Worm (Caenorhabditis elegans): ENCODE data around the gene clec-35.

The clec-35 gene

ce11 chrV:16842941-16843340 is 10.9 kb downstream of the clec-35 start, which contains the start of gene clec-25:
Gene clec-25 (plus strand): TSS chrV:16843241.
- TF ChIP-seq ref-1 (GFP tag; conservative IDR thresholded peaks at IDR 0.05), result no peak
- TF ChIP-seq flt-1 (GFP tag; IDR thresholded peaks at IDR 0.05), result no peak
- no peak for TF ChIP-seq ztf-29 (GFP tag; IDR thresholded peaks at IDR 0.05)
- no peak for TF ChIP-seq med-1 (GFP tag; optimal IDR thresholded peaks at IDR 0.05; ENCODE audit: insufficient read depth)

DNA sequence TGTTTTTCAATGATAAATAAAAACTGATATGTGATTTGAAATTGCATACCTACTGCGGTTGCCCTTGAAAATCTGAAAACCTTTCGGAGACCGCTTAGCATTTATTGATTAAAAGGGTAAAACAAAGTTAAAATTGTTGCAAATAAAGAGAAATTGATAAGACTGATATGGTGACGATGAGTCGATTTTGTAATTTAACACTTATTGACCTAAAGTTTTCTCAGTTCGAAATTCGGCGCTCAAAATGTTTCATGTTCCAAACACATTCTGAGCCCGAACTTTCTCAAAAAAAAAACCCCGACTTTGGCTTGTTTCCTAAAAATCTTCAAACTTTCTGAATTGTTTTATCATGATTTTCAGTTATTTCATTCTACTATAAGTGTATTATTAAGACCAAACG is 12.9 kb downstream of the clec-35 start, which contains the start of gene clec-40:
Gene clec-40, minus strand, starts transcription at position 101 of the 400 bp plus-strand sequence.
- no peak for TF ChIP-seq ztf-29 (GFP tag; IDR thresholded peaks at IDR 0.05)
- no peak for TF ChIP-seq tab-1 (GFP tag; IDR thresholded peaks at IDR 0.05)
- no peak for TF ChIP-seq cog-1 (tag; optimal IDR thresholded peaks at IDR 0.05)
- TF ChIP-seq ref-1 (GFP tag; conservative IDR thresholded peaks at IDR 0.05), result no peak
- TF ChIP-seq med-1 (GFP tag; optimal IDR thresholded peaks at IDR 0.05; ENCODE audit: insufficient read depth), result no peak

- TF ChIP-seq ztf-29 (GFP tag; IDR thresholded peaks at IDR 0.05), result no peak
- no peak for TF ChIP-seq ref-1 (GFP tag; conservative IDR thresholded peaks at IDR 0.05)
- TF ChIP-seq med-1 (GFP tag; optimal IDR thresholded peaks at IDR 0.05; ENCODE audit: insufficient read depth), result no peak
- no peak for TF ChIP-seq flt-1 (GFP tag; IDR thresholded peaks at IDR 0.05)
- no peak for TF ChIP-seq klf-2 (GFP tag; conservative IDR thresholded peaks at IDR 0.05)
- no peak for TF ChIP-seq cog-1 (tag; optimal IDR thresholded peaks at IDR 0.05)
- TF ChIP-seq tab-1 (GFP tag; IDR thresholded peaks at IDR 0.05), result no peak
- TF ChIP-seq ztf-23 (GFP tag; IDR thresholded peaks at IDR 0.05), result no peak
- TF ChIP-seq T22C8.4 (GFP tag; IDR thresholded peaks at IDR 0.05), result no peak
Measured at ce11 chrV:16840283-16840682, 13.6 kb downstream of the clec-35 start.

DNA sequence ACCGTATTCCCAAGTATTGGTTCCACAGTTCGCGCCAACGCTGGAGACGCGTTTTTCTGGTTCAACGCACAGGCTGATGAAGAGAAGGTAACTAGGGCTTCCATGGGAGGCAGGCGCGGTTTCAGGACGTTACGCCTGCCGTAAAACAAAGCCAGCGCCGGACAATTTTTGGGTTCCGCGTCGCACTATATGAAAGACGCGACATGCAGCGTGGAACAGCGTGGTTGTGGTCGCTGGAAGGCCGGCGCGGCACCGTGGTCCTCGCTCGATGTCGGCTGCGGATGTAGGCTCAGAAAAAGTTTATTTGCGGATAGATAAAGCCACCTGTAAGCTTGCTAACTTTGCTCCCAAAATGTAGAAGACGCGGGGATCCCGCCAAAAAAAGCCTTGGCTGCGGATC is 15.4 kb downstream of the clec-35 start:
- TF ChIP-seq med-1 (GFP tag; optimal IDR thresholded peaks at IDR 0.05; ENCODE audit: insufficient read depth) (no peak), ztf-29 (GFP tag; IDR thresholded peaks at IDR 0.05) (no peak), ztf-23 (GFP tag; IDR thresholded peaks at IDR 0.05) (no peak), ref-1 (GFP tag; conservative IDR thresholded peaks at IDR 0.05) (no peak), klf-2 (GFP tag; conservative IDR thresholded peaks at IDR 0.05) (no peak), T22C8.4 (GFP tag; IDR thresholded peaks at IDR 0.05) (no peak), cog-1 (tag; optimal IDR thresholded peaks at IDR 0.05) (no peak), flt-1 (GFP tag; IDR thresholded peaks at IDR 0.05) (no peak), tab-1 (GFP tag; IDR thresholded peaks at IDR 0.05) (no peak)

DNA sequence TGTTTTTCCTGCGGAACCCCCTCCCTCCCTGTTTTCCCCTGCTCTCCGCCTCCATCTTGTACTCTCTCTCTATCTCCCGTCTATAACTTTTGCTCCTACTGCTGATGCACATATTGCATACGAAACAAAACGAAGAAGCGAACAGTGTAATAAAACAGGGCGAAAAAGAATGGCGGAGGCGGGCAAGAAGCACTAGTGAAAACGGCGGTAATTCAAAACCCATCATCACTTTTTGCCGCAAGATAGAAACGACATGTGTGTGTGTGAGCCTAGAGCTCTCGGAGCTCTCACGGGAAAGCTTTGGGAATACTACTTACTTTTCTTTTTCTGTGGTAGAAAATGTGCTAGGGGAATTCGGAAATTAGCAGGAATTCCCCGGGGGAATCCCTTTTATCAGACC is 17.8 kb downstream of the clec-35 start:
- TF ChIP-seq tab-1 (GFP tag; IDR thresholded peaks at IDR 0.05) (no peak), med-1 (GFP tag; optimal IDR thresholded peaks at IDR 0.05; ENCODE audit: insufficient read depth) (no peak), T22C8.4 (GFP tag; IDR thresholded peaks at IDR 0.05) (no peak), cog-1 (tag; optimal IDR thresholded peaks at IDR 0.05) (no peak), klf-2 (GFP tag; conservative IDR thresholded peaks at IDR 0.05) (no peak), ztf-23 (GFP tag; IDR thresholded peaks at IDR 0.05) (no peak), ref-1 (GFP tag; conservative IDR thresholded peaks at IDR 0.05) (no peak), ztf-29 (GFP tag; IDR thresholded peaks at IDR 0.05) (no peak), flt-1 (GFP tag; IDR thresholded peaks at IDR 0.05) (no peak)

- TF ChIP-seq ztf-23 (GFP tag; IDR thresholded peaks at IDR 0.05), result no peak
- no peak for TF ChIP-seq klf-2 (GFP tag; conservative IDR thresholded peaks at IDR 0.05)
- TF ChIP-seq ztf-29 (GFP tag; IDR thresholded peaks at IDR 0.05), result no peak
- no peak for TF ChIP-seq cog-1 (tag; optimal IDR thresholded peaks at IDR 0.05)
- TF ChIP-seq flt-1 (GFP tag; IDR thresholded peaks at IDR 0.05), result no peak
- no peak for TF ChIP-seq T22C8.4 (GFP tag; IDR thresholded peaks at IDR 0.05)
- TF ChIP-seq tab-1 (GFP tag; IDR thresholded peaks at IDR 0.05), result no peak
- no peak for TF ChIP-seq ref-1 (GFP tag; conservative IDR thresholded peaks at IDR 0.05)
- no peak for TF ChIP-seq med-1 (GFP tag; optimal IDR thresholded peaks at IDR 0.05; ENCODE audit: insufficient read depth)
Measured at ce11 chrV:16834989-16835388, 18.9 kb downstream of the clec-35 start, which contains the start of gene tni-3. Gene tni-3 (minus strand): TSS chrV:16835128.

DNA sequence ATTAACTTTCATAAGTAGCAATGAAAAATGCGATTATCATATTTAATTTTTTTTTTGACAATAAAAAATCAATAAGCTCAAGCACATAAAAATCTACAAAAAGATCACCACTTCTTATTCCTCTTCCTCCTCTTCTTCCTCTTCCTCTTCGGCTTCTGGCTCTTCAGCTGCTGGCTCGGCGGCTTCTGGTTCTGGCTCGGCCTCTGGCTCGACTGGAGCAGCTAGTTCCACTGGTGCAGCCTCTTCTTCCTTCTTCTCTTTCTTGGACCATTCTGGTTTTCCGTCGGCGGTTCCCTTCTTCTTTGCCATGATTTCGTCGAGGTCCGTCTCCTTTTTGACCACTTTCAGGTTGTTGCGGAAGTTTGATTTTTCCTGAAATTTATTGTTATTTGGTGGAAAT is 20.2 kb downstream of the clec-35 start:
- no peak for TF ChIP-seq tab-1 (GFP tag; IDR thresholded peaks at IDR 0.05)
- TF ChIP-seq cog-1 (tag; optimal IDR thresholded peaks at IDR 0.05), result no peak
- no peak for TF ChIP-seq klf-2 (GFP tag; conservative IDR thresholded peaks at IDR 0.05)
- no peak for TF ChIP-seq ref-1 (GFP tag; conservative IDR thresholded peaks at IDR 0.05)
- no peak for TF ChIP-seq ztf-23 (GFP tag; IDR thresholded peaks at IDR 0.05)
- TF ChIP-seq ztf-29 (GFP tag; IDR thresholded peaks at IDR 0.05), result no peak
- TF ChIP-seq T22C8.4 (GFP tag; IDR thresholded peaks at IDR 0.05), result no peak
- TF ChIP-seq med-1 (GFP tag; optimal IDR thresholded peaks at IDR 0.05; ENCODE audit: insufficient read depth), result no peak
- no peak for TF ChIP-seq flt-1 (GFP tag; IDR thresholded peaks at IDR 0.05)

- no peak for TF ChIP-seq cog-1 (tag; optimal IDR thresholded peaks at IDR 0.05)
- TF ChIP-seq klf-2 (GFP tag; conservative IDR thresholded peaks at IDR 0.05), result no peak
- TF ChIP-seq ref-1 (GFP tag; conservative IDR thresholded peaks at IDR 0.05), result no peak
- TF ChIP-seq ztf-29 (GFP tag; IDR thresholded peaks at IDR 0.05), result no peak
- TF ChIP-seq tab-1 (GFP tag; IDR thresholded peaks at IDR 0.05), result no peak
- TF ChIP-seq ztf-23 (GFP tag; IDR thresholded peaks at IDR 0.05), result no peak
Measured at ce11 chrV:16832865-16833264, 21.0 kb downstream of the clec-35 start, which contains the start of gene phy-3. Gene phy-3 (plus strand): TSS chrV:16833165.

DNA sequence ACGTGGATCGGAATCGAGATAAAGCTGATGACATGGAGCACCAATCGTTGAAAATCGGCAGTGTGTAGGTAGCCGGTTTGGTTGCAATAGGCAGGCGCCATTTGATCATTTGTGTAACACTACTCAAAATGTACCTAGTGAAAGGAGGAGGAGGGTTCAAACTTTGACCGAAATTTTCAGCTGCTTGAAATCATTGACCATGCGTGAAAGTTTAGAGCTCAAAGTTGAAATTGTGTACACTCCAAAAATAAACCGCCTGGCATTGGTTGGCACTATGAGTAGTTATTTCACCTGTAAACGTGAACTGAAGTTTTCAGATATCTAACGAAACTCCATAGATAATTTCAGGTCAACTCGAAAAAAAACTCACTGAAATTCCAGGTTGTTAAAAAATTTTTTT is 21.9 kb downstream of the clec-35 start, which contains the start of gene srh-215:
Gene srh-215, minus strand, starts transcription at position 101 of the 400 bp plus-strand sequence.
- TF ChIP-seq med-1 (GFP tag; optimal IDR thresholded peaks at IDR 0.05; ENCODE audit: insufficient read depth) (no peak), flt-1 (GFP tag; IDR thresholded peaks at IDR 0.05) (no peak), ref-1 (GFP tag; conservative IDR thresholded peaks at IDR 0.05) (no peak), klf-2 (GFP tag; conservative IDR thresholded peaks at IDR 0.05) (no peak), tab-1 (GFP tag; IDR thresholded peaks at IDR 0.05) (no peak), cog-1 (tag; optimal IDR thresholded peaks at IDR 0.05) (no peak), ztf-29 (GFP tag; IDR thresholded peaks at IDR 0.05) (no peak), ztf-23 (GFP tag; IDR thresholded peaks at IDR 0.05) (no peak), T22C8.4 (GFP tag; IDR thresholded peaks at IDR 0.05) (no peak)

- TF ChIP-seq flt-1 (GFP tag; IDR thresholded peaks at IDR 0.05) (no peak), klf-2 (GFP tag; conservative IDR thresholded peaks at IDR 0.05) (no peak), tab-1 (GFP tag; IDR thresholded peaks at IDR 0.05) (no peak), T22C8.4 (GFP tag; IDR thresholded peaks at IDR 0.05) (no peak), ztf-29 (GFP tag; IDR thresholded peaks at IDR 0.05) (no peak), cog-1 (tag; optimal IDR thresholded peaks at IDR 0.05) (no peak), ztf-23 (GFP tag; IDR thresholded peaks at IDR 0.05) (no peak), ref-1 (GFP tag; conservative IDR thresholded peaks at IDR 0.05) (no peak)
Measured at ce11 chrV:16831310-16831709, 22.5 kb downstream of the clec-35 start.
